Worm (Caenorhabditis elegans) whole organism, L4/young adult: ENCODE results near the gene fipr-8.

ENCODE experiments used
- W03F9.2 ChIP-seq: fragments of 150-350 bp; optimal IDR thresholded peaks from 2 replicates; lab custom pipeline; 2014; ENCODE audit warnings: missing biosample characterization, missing genetic modification characterization
- dao-5 ChIP-seq: sonication (generic microtip); optimal IDR thresholded peaks from 2 replicates; lab custom pipeline; 2016; ENCODE audit warnings: missing genotype, missing genetic modification characterization, moderate library complexity, missing compliant biosample characterization
- him-1 ChIP-seq: sonication (generic microtip); optimal IDR thresholded peaks from 2 replicates; lab custom pipeline; 2016; ENCODE audit warnings: missing genotype, missing genetic modification reagents, missing genetic modification characterization, missing compliant biosample characterization

ce11 chrV:10241121-10241803 is 1.5 kb upstream of the fipr-8 start, which contains the start of the genes C12D8.21 and col-148:
- TF ChIP-seq him-1 (tag; lab: Kevin White, UChicago) = no peak
- no peak for TF ChIP-seq dao-5 (tag; lab: Kevin White, UChicago)
- no peak for TF ChIP-seq W03F9.2 (tag; lab: Kevin White, UChicago)
